Fruit fly (Drosophila melanogaster): ENCODE results near the gene TTLL1B.

The TTLL1B gene

DNA sequence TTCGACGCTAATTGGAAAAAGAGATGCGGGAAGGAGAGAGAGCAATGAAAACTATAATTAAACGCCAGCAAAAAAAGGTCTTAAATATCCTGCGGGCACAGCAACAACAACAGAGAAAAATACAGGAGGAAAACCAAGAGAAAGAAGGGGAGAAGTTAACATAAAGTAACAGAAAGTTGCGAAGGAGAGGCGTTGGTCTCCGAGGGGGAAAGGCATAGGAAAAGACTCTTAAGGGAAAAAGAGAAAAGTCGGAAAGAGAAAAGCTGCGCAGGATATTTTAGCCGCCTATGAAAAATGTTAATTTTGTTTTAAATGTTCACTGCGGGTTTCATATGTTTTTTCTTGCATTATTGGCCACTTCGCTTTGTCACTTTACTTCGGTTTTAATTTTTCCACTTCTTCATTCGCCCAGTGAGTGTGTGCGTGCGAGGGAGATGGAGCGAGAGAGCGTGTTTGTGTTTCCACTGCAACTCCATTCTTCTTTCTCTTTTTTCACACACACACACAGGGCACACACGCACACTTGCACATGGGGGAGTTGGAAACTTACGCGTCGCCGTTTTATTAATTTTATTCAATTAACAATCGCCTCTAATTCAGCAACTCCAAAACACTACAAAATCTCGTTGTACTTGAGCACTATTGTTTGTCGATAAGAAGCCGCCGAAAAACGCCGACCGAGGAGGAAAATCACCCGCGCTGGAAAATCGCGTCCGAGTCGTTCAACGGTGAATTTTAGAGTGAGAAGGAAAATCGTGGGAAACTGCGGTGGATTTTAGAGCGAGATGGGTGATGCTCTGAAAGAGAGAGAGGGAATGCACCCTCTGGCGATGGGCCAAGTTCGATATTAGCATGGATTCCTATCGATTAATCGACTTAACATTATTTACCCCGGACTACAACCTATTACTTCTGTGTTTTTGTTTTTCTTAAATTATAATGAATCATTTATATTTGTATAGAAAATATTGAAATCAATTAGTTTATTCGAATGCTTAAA, 22.4 kb upstream of the TTLL1B start, which contains the start of gene Src64B (continued):
- TF ChIP-seq danr (GFP tag; IDR thresholded peaks at IDR 0.05), result no peak
- TF ChIP-seq tx (GFP tag; optimal IDR thresholded peaks at IDR 0.05), result no peak
- no peak for TF ChIP-seq CG3407 (GFP tag; optimal IDR thresholded peaks at IDR 0.05)
- no peak for TF ChIP-seq Atf3 (GFP tag; optimal IDR thresholded peaks at IDR 0.05)
- no peak for TF ChIP-seq lbe (GFP tag; optimal IDR thresholded peaks at IDR 0.05)
- no peak for TF ChIP-seq CG9876 (GFP tag; optimal IDR thresholded peaks at IDR 0.05)
- TF ChIP-seq bcd (GFP tag; optimal IDR thresholded peaks at IDR 0.05), result peak; percentile 2
- TF ChIP-seq CG12769 (tag; optimal IDR thresholded peaks at IDR 0.05), result peak; percentile 33
- no peak for TF ChIP-seq Atf6 (GFP tag; IDR thresholded peaks at IDR 0.05)
- TF ChIP-seq sens (GFP tag), result peak; percentile 90
- no peak for TF ChIP-seq so (GFP tag; IDR thresholded peaks at IDR 0.05)
- no peak for TF ChIP-seq sima (GFP tag; optimal IDR thresholded peaks at IDR 0.05)
- peak; percentile 31 for TF ChIP-seq CG2712 (tag; optimal IDR thresholded peaks at IDR 0.05)
- no peak for TF ChIP-seq jumu (GFP tag; optimal IDR thresholded peaks at IDR 0.05)
- no peak for TF ChIP-seq CG17359 (tag; optimal IDR thresholded peaks at IDR 0.05)
- no peak for TF ChIP-seq bowl (GFP tag; IDR thresholded peaks at IDR 0.05)
- no peak for TF ChIP-seq CG17802 (tag; optimal IDR thresholded peaks at IDR 0.05)
- TF ChIP-seq inv (GFP tag; IDR thresholded peaks at IDR 0.05; ENCODE audit: partially characterized antibody), result peak; percentile 67
- no peak for TF ChIP-seq ase (GFP tag; IDR thresholded peaks at IDR 0.05)
- no peak for TF ChIP-seq CG32772 (GFP tag; IDR thresholded peaks at IDR 0.05)
- no peak for TF ChIP-seq ATbp (GFP tag; optimal IDR thresholded peaks at IDR 0.05)
- no peak for TF ChIP-seq CG12104 (GFP tag; optimal IDR thresholded peaks at IDR 0.05)
- peak; percentile 8 for TF ChIP-seq Blimp-1 (GFP tag; optimal IDR thresholded peaks at IDR 0.05)
- peak; percentile 59 for TF ChIP-seq CG10431 (GFP tag; optimal IDR thresholded peaks at IDR 0.05)
- no peak for TF ChIP-seq Chrac-16 (GFP tag; optimal IDR thresholded peaks at IDR 0.05)
- TF ChIP-seq CG30431 (GFP tag; optimal IDR thresholded peaks at IDR 0.05), result no peak
- TF ChIP-seq CG7987 (GFP tag; optimal IDR thresholded peaks at IDR 0.05), result peak; percentile 56
- TF ChIP-seq shn (GFP tag; optimal IDR thresholded peaks at IDR 0.05), result no peak
- TF ChIP-seq otp (GFP tag; IDR thresholded peaks at IDR 0.05), result peak; percentile 45; the same call in 1 of the 3 replicates
- TF ChIP-seq Eip74EF (GFP tag; optimal IDR thresholded peaks at IDR 0.05), result peak in 1 of 2 experiments; percentile 24
- no peak for TF ChIP-seq exex (tag; optimal IDR thresholded peaks at IDR 0.05)
- TF ChIP-seq CG14667 (GFP tag; IDR thresholded peaks at IDR 0.05), result no peak
- no peak for TF ChIP-seq Dbx (GFP tag; IDR thresholded peaks at IDR 0.05)
- no peak for TF ChIP-seq HLH54F (GFP tag; optimal IDR thresholded peaks at IDR 0.05)
- TF ChIP-seq ewg (GFP tag; optimal IDR thresholded peaks at IDR 0.05), result peak; percentile 67
- TF ChIP-seq Dad (GFP tag; optimal IDR thresholded peaks at IDR 0.05), result no peak
- TF ChIP-seq Rx (GFP tag; IDR thresholded peaks at IDR 0.05), result no peak
- TF ChIP-seq CG2875 (GFP tag; optimal IDR thresholded peaks at IDR 0.05), result peak; percentile 12
- no peak for TF ChIP-seq Tbp (GFP tag; optimal IDR thresholded peaks at IDR 0.05)
- TF ChIP-seq Mes4 (GFP tag; optimal IDR thresholded peaks at IDR 0.05), result no peak
- TF ChIP-seq CG5245 (GFP tag; optimal IDR thresholded peaks at IDR 0.05), result no peak
- TF ChIP-seq CG11695 (GFP tag; IDR thresholded peaks at IDR 0.05), result no peak
- peak; percentile 61 for TF ChIP-seq HLHmδ (GFP tag; optimal IDR thresholded peaks at IDR 0.05)
- TF ChIP-seq Hsf (GFP tag; optimal IDR thresholded peaks at IDR 0.05), result no peak
- TF ChIP-seq unc-4 (GFP tag; IDR thresholded peaks at IDR 0.05; ENCODE audit: partially characterized antibody), result peak; percentile 63
- TF ChIP-seq repo (GFP tag; optimal IDR thresholded peaks at IDR 0.05), result no peak
- TF ChIP-seq TFAM (GFP tag; optimal IDR thresholded peaks at IDR 0.05), result no peak
- TF ChIP-seq ro (GFP tag; IDR thresholded peaks at IDR 0.05), result no peak
- TF ChIP-seq B-H1 (GFP tag; IDR thresholded peaks at IDR 0.05), result no peak; the same call in 2 of the 3 replicates

Measured in whole organism, embryonic.